Worm (Caenorhabditis elegans) whole organism, L1 larva: ENCODE data around the gene srp-3.

Source experiments
- C16A3.4 ChIP-seq: fragments of 150-350 bp; optimal IDR thresholded peaks from 2 replicates; lab custom pipeline; 2014; ENCODE audit warnings: missing biosample characterization, missing genetic modification characterization
- aly-2 ChIP-seq: fragments of 150-350 bp; optimal IDR thresholded peaks from 2 replicates; lab custom pipeline; 2014; ENCODE audit warnings: missing biosample characterization, missing genetic modification characterization
- ceh-88 ChIP-seq: fragments of 200-800 bp; sonication (Bioruptor generic); IDR thresholded peaks from 2 replicates; pipeline ENCODE4 v1.3.6; 2022; ENCODE audit warnings: missing genetic modification characterization, missing compliant biosample characterization
- ceh-90 ChIP-seq: sonication (generic microtip); optimal IDR thresholded peaks from 2 replicates; lab custom pipeline; 2016; ENCODE audit warnings: missing genetic modification characterization, missing compliant biosample characterization
- egl-13 ChIP-seq: sonication (generic microtip); optimal IDR thresholded peaks from 2 replicates; lab custom pipeline; 2016; ENCODE audit warnings: missing genotype, missing genetic modification reagents, missing genetic modification characterization, missing compliant biosample characterization
- egl-27 ChIP-seq, 2 experiments: fragments of 150-350 bp in 1 of 2; sonication (generic microtip); optimal IDR thresholded peaks; 3 replicates each; lab custom pipeline; 2017 to 2018; ENCODE audit warnings: missing biosample characterization in 2 of 2, missing genetic modification characterization in 2 of 2, missing genetic modification reagents in 2 of 2
- elt-3 ChIP-seq, 6 experiments: fragments of 150-350 bp in 1 of 6; sonication (generic microtip); optimal IDR thresholded peaks; 2 replicates each; lab custom pipeline; 2017 to 2018; ENCODE audit warnings: missing biosample characterization in 6 of 6, missing genetic modification characterization in 6 of 6, inconsistent platforms in 1 of 6
- fkh-4 ChIP-seq: sonication (generic microtip); optimal IDR thresholded peaks from 2 replicates; lab custom pipeline; 2016; ENCODE audit warnings: missing compliant biosample characterization, missing genetic modification characterization, borderline replicate concordance
- lin-13 ChIP-seq: fragments of 150-350 bp; optimal IDR thresholded peaks from 2 replicates; lab custom pipeline; 2014; ENCODE audit warnings: missing biosample characterization, missing genetic modification reagents, missing genetic modification characterization
- nhr-76 ChIP-seq: sonication (generic microtip); optimal IDR thresholded peaks from 2 replicates; lab custom pipeline; 2017; ENCODE audit warnings: missing biosample characterization, missing genetic modification characterization
- nhr-77 ChIP-seq: fragments of 150-350 bp; optimal IDR thresholded peaks from 2 replicates; lab custom pipeline; 2014; ENCODE audit warnings: missing biosample characterization, missing genetic modification characterization
- skn-1 ChIP-seq: fragments of 150-350 bp; optimal IDR thresholded peaks from 2 replicates; lab custom pipeline; 2014; ENCODE audit warnings: missing biosample characterization, missing genetic modification characterization
- sptf-1 ChIP-seq: fragments of 150-350 bp; optimal IDR thresholded peaks from 2 replicates; lab custom pipeline; 2014; ENCODE audit warnings: missing biosample characterization, missing genetic modification characterization
- unc-62 ChIP-seq: fragments of 150-350 bp; optimal IDR thresholded peaks from 2 replicates; lab custom pipeline; 2014; ENCODE audit warnings: missing biosample characterization, missing genetic modification reagents, missing genetic modification characterization

DNA sequence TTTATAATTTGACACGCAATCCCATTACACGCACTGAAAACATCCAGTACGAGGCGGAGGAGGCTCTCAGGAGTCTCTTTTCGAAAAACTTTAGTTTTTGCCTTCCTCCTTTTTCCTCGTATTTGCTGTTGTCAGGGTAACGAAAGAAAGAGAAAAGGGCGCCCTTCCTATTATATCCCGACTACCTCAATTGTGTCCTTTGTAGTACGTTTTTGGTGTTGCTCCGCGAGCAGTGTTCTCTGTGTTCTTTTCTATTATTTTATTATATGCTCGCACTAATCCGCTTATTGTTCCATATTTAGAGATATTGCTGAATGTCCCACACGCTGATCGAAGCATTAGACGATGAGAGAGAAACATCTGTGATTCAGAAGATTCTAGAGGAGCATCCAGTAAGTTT is 13.2 kb upstream of the srp-3 start, which contains the start of gene nphp-2:
- TF ChIP-seq skn-1 (tag; lab: Kevin White, UChicago) (no peak), elt-3 (tag; optimal IDR thresholded peaks at IDR 0.05; lab: Kevin White, UChicago) (no peak), egl-13 (tag; lab: Kevin White, UChicago) (no peak), C16A3.4 (no peak), nhr-76 (tag; lab: Kevin White, UChicago) (no peak), sptf-1 (tag; lab: Kevin White, UChicago) (no peak), lin-13 (GFP tag; lab: Kevin White, UChicago) (no peak), aly-2 (tag; lab: Kevin White, UChicago) (no peak), ceh-90 (tag; lab: Kevin White, UChicago) (no peak), nhr-77 (tag; lab: Kevin White, UChicago) (no peak), fkh-4 (tag; lab: Kevin White, UChicago) (no peak), egl-27 (tag; optimal IDR thresholded peaks at IDR 0.05; lab: Kevin White, UChicago) (no peak), ceh-88 (GFP tag; lab: Robert Waterston, UW) (no peak), unc-62 (GFP tag; lab: Kevin White, UChicago) (no peak)
